Worm (Caenorhabditis elegans) whole organism, mixed stage, embryonic: ENCODE measurements around the gene vps-39.
"Not testable (repeated sequence)": the region's sequence is repeated elsewhere in the genome, so short reads cannot be mapped to it uniquely, and the experiment has no call there.

Experiments used
- bed-3 ChIP-seq: fragments of 200-800 bp; sonication (Bioruptor generic); optimal IDR thresholded peaks from 3 replicates; lab custom pipeline; 2018; ENCODE audit warnings: mild to moderate bottlenecking, missing genetic modification characterization, moderate library complexity, missing compliant biosample characterization
- blmp-1 ChIP-seq: fragments of 150-350 bp; optimal IDR thresholded peaks from 2 replicates; lab custom pipeline; 2014; ENCODE audit warnings: missing biosample characterization, missing genetic modification characterization
- ceh-39 ChIP-seq: fragments of 150-350 bp; optimal IDR thresholded peaks from 2 replicates; lab custom pipeline; 2014; ENCODE audit warnings: missing biosample characterization, missing genetic modification characterization
- ceh-43 ChIP-seq: fragments of 200-800 bp; sonication (Bioruptor generic); optimal IDR thresholded peaks from 2 replicates; lab custom pipeline; 2018; ENCODE audit warnings: mild to moderate bottlenecking, missing genetic modification characterization, moderate library complexity, missing compliant biosample characterization
- ceh-83 ChIP-seq: fragments of 200-800 bp; sonication (Bioruptor generic); optimal IDR thresholded peaks from 2 replicates; lab custom pipeline; 2018; ENCODE audit warnings: mild to moderate bottlenecking, missing genetic modification characterization, missing compliant biosample characterization
- ces-1 ChIP-seq: fragments of 150-350 bp; optimal IDR thresholded peaks from 2 replicates; lab custom pipeline; 2014; ENCODE audit warnings: missing biosample characterization, missing genetic modification reagents, missing genetic modification characterization
- cnd-1 ChIP-seq: fragments of 200-800 bp; sonication (Bioruptor generic); optimal IDR thresholded peaks from 2 replicates; lab custom pipeline; 2018; ENCODE audit warnings: mild to moderate bottlenecking, missing genetic modification characterization, missing compliant biosample characterization
- drap-1 ChIP-seq: fragments of 200-800 bp; sonication (Bioruptor generic); optimal IDR thresholded peaks from 3 replicates; lab custom pipeline; 2018; ENCODE audit warnings: mild to moderate bottlenecking, missing genetic modification characterization, missing compliant biosample characterization
- elt-1 ChIP-seq: sonication (generic microtip); optimal IDR thresholded peaks from 2 replicates; lab custom pipeline; 2017; ENCODE audit warnings: missing genetic modification characterization, mild to moderate bottlenecking, missing compliant biosample characterization, antibody characterized with exemption, moderate library complexity, borderline replicate concordance; ENCODE audit not compliant: insufficient read depth
- elt-3 ChIP-seq: fragments of 150-350 bp; optimal IDR thresholded peaks from 2 replicates; lab custom pipeline; 2014; ENCODE audit warnings: missing biosample characterization, missing genetic modification characterization
- hlh-1 ChIP-seq: fragments of 150-350 bp; optimal IDR thresholded peaks from 2 replicates; lab custom pipeline; 2014; ENCODE audit warnings: missing biosample characterization, missing genetic modification reagents, missing genetic modification characterization
- lin-13 ChIP-seq: fragments of 150-350 bp; optimal IDR thresholded peaks from 2 replicates; lab custom pipeline; 2014; ENCODE audit warnings: missing biosample characterization, missing genetic modification characterization
- lsy-2 ChIP-seq: fragments of 150-350 bp; optimal IDR thresholded peaks from 2 replicates; lab custom pipeline; 2014; ENCODE audit warnings: missing biosample characterization, missing genetic modification characterization
- mep-1 ChIP-seq: fragments of 150-350 bp; optimal IDR thresholded peaks from 2 replicates; lab custom pipeline; 2017; ENCODE audit warnings: missing biosample characterization, missing genetic modification reagents, missing genetic modification characterization, inconsistent platforms
- mls-2 ChIP-seq: sonication (generic microtip); optimal IDR thresholded peaks from 2 replicates; lab custom pipeline; 2016; ENCODE audit warnings: mild to moderate bottlenecking, missing genetic modification characterization, moderate library complexity, missing compliant biosample characterization
- nhr-12 ChIP-seq: fragments of 150-350 bp; optimal IDR thresholded peaks from 2 replicates; lab custom pipeline; 2014; ENCODE audit warnings: missing biosample characterization, missing genetic modification characterization
- nhr-2 ChIP-seq: fragments of 150-350 bp; optimal IDR thresholded peaks from 2 replicates; lab custom pipeline; 2014; ENCODE audit warnings: missing biosample characterization, missing genetic modification characterization
- nhr-237 ChIP-seq: fragments of 150-350 bp; optimal IDR thresholded peaks from 2 replicates; lab custom pipeline; 2014; ENCODE audit warnings: missing biosample characterization, missing genetic modification characterization
- nhr-76 ChIP-seq: sonication (generic microtip); optimal IDR thresholded peaks from 2 replicates; lab custom pipeline; 2017; ENCODE audit warnings: missing biosample characterization, missing genetic modification characterization
- pha-4 ChIP-seq: fragments of 150-350 bp; optimal IDR thresholded peaks from 2 replicates; lab custom pipeline; 2018; ENCODE audit warnings: missing biosample characterization, missing genetic modification reagents, missing genetic modification characterization
- sem-2 ChIP-seq: fragments of 200-800 bp; sonication (Bioruptor generic); optimal IDR thresholded peaks from 2 replicates; lab custom pipeline; 2018; ENCODE audit warnings: mild to moderate bottlenecking, missing genetic modification characterization, missing compliant biosample characterization
- sptf-1 ChIP-seq: sonication (generic microtip); optimal IDR thresholded peaks from 2 replicates; lab custom pipeline; 2017; ENCODE audit warnings: mild to moderate bottlenecking, missing genetic modification characterization, moderate library complexity, missing compliant biosample characterization
- tbx-8 ChIP-seq: fragments of 200-800 bp; sonication (Bioruptor generic); optimal IDR thresholded peaks from 2 replicates; lab custom pipeline; 2018; ENCODE audit warnings: mild to moderate bottlenecking, missing genetic modification characterization, moderate library complexity, missing compliant biosample characterization
- unc-120 ChIP-seq: sonication (generic microtip); optimal IDR thresholded peaks from 2 replicates; lab custom pipeline; 2017; ENCODE audit warnings: missing genetic modification characterization, missing compliant biosample characterization; ENCODE audit not compliant: poor library complexity, severe bottlenecking
- unc-39 ChIP-seq: fragments of 150-350 bp; optimal IDR thresholded peaks from 2 replicates; lab custom pipeline; 2014; ENCODE audit warnings: missing biosample characterization, missing genetic modification characterization
- unc-62 ChIP-seq: fragments of 150-350 bp; optimal IDR thresholded peaks from 2 replicates; lab custom pipeline; 2014; ENCODE audit warnings: missing biosample characterization, missing genetic modification reagents, missing genetic modification characterization
- zip-8 ChIP-seq: fragments of 150-350 bp; optimal IDR thresholded peaks from 2 replicates; lab custom pipeline; 2014; ENCODE audit warnings: missing biosample characterization, missing genetic modification characterization
- ztf-11 ChIP-seq: fragments of 150-350 bp; optimal IDR thresholded peaks from 2 replicates; lab custom pipeline; 2014; ENCODE audit warnings: missing biosample characterization, missing genetic modification characterization

vps-39 gene

DNA sequence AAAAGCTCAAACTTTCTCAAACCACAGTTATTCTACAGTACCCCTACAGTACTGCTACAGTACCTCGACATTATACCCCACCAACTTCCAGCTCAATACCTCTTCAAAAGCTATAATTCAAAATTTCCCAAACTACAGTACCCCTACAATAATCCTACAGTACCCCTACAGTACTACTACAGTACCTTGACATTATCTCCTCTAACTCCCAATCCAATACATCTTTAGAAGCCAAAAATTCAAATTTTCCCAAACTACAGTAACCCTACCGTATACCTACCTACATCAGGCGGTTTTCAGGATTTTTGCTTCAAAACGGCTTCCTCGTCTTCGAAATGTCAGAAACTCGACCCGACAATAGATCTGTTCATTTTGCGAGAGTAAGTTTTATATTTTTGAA lies 19.4 kb upstream of the vps-39 start, which contains the start of gene F58D12.3:
TSS of gene F58D12.3 (plus strand) at position 301 of the 400 bp plus-strand sequence.
- TF ChIP-seq nhr-2 (tag; lab: Kevin White, UChicago) (no peak), unc-62 (GFP tag; lab: Kevin White, UChicago) (no peak), hlh-1 (tag; lab: Kevin White, UChicago) (no peak), ceh-43 (GFP tag; lab: Kevin White, UChicago) (no peak), ztf-11 (no peak), unc-39 (tag; lab: Kevin White, UChicago) (no peak), nhr-237 (tag; lab: Kevin White, UChicago) (no peak), bed-3 (no peak), ces-1 (GFP tag; lab: Kevin White, UChicago) (no peak), ceh-39 (tag; lab: Kevin White, UChicago) (no peak), elt-1 (tag; lab: Kevin White, UChicago) (no peak), blmp-1 (tag; lab: Kevin White, UChicago) (no peak)

DNA sequence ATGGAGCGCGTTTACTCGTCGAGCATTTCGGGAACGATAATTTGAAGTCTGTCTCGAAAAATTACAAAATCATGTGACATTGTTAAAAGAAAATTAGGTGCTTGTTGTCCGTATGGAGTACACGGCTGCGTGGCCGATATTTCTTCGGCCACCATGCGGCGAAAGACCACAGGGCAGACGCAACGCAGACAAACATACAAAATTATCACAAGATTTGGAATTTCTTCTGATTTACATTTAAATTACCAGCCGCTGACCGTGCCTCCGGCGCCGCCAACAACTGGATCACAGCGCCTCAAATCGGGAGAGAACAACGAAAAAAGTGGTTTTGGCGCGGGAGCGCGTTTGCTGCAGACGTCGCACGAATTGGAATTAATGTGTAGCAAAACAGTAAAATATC lies 16.9 kb upstream of the vps-39 start:
- TF ChIP-seq unc-120 (tag; lab: Kevin White, UChicago) = peak; percentile 11
- TF ChIP-seq sptf-1 (tag; lab: Kevin White, UChicago) = peak; percentile 49
- peak; percentile 51 for TF ChIP-seq pha-4 (tag; lab: Kevin White, UChicago)
- TF ChIP-seq lin-13 (tag; lab: Kevin White, UChicago) = peak; percentile 34
- TF ChIP-seq ces-1 (GFP tag; lab: Kevin White, UChicago) = peak; percentile 65
- TF ChIP-seq cnd-1 (tag; lab: Kevin White, UChicago) = peak; percentile 25
- peak; percentile 38 for TF ChIP-seq nhr-237 (tag; lab: Kevin White, UChicago)
- peak; percentile 26 for TF ChIP-seq lsy-2 (tag; lab: Kevin White, UChicago)

DNA sequence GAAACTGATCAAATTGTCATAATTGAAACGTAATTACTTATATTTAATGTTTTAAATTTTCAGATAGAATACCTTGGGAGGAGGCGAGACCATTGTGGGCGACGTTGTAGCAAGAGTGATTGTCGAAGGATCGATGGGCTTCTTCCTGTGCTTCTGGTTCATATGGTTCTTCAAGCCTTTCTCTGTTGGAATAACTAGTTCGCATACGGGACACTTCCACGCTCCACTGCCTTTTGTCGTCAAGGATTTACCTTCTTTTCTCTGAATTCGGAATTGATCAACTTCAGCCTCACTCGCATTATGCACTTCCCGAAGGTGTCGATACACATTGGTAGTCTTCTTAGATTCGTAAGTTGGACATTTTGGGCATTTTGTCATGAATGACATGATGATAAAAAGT lies 11.1 kb upstream of the vps-39 start, which contains the start of gene F58D12.1:
TSS of gene F58D12.1 (plus strand) at position 301 of the 400 bp plus-strand sequence.
- not testable (repeated sequence) for TF ChIP-seq nhr-12 (tag; lab: Kevin White, UChicago); nhr-76; mls-2 (tag; lab: Kevin White, UChicago)
- TF ChIP-seq, all 35 proteins: peak for 0; not testable (repeated sequence) for 35

DNA sequence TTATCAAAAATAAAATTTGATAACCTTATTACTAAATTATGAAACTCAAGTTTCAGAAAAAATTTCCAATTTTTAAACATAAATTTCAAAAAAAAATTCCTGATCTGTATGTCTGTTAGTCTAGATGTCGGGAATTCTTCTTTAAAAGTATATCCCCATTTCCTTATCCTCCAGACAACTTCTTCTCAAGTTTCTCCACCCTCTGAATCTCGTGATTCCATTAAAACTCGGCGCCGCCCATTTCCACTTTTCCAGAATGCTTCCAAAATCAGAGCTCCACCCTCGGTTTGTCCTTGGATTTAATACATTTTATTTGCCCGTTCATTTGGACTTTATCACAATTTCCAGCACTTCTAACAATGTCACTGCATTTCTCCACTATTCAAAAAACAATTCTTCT lies 4.5 kb downstream of the vps-39 start, which contains the start of gene ins-10:
TSS of gene ins-10 (plus strand) at position 301 of the 400 bp plus-strand sequence.
- TF ChIP-seq mep-1 (no peak), ceh-83 (GFP tag; lab: Kevin White, UChicago) (no peak), elt-3 (tag; lab: Kevin White, UChicago) (no peak), ceh-43 (GFP tag; lab: Kevin White, UChicago) (no peak), hlh-1 (tag; lab: Kevin White, UChicago) (no peak), drap-1 (GFP tag; lab: Kevin White, UChicago) (no peak), blmp-1 (tag; lab: Kevin White, UChicago) (no peak), tbx-8 (GFP tag; lab: Kevin White, UChicago) (no peak), ceh-39 (tag; lab: Kevin White, UChicago) (no peak)

DNA sequence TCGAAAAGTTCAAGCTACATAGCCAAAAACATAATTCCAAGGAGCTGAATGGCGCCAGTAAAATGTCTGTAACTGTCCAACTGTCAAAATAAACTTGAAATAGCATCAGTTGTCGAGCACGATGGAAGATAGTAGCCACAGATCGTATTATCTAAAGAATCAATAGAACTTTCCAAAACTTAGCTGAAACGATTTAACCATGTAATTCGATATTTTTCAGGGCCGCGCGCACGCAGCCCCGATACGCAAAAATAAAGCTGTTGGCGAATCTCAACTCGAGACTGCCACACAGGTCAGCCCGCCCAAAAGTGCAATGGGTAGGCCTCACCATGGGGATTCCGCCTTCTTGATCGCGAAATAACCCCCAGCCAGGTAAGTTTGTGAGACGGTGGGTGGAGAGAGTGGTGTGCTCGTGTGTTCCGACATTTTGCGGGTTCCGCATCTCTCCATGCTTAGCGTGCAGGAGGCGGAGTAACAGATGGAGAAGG lies 9.9 kb downstream of the vps-39 start:
- TF ChIP-seq cnd-1 (tag; lab: Kevin White, UChicago) (peak; percentile 14), sem-2 (GFP tag; lab: Kevin White, UChicago) (no peak)

DNA sequence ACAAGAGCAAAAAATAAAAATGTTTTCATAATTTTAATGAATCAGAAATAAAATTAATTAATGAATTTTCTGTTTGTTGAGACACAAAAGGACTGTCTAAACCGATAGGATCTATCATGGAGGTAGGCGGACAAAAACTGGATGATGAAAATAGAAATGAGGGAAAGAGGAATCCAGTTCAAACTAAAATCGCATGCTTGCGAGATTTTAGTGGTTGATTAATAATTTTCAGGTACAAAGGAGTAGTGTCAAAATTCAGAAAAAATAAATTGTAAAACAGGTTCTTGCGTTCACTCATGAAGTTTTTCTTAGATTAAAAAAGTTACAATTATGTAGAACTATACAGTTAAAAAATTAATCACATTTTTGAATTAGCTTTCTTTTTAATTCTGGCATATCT lies 10.8 kb downstream of the vps-39 start, which contains the start of gene T08G5.3:
TSS of gene T08G5.3 (minus strand) at position 101 of the 400 bp plus-strand sequence.
- TF ChIP-seq elt-3 (tag; lab: Kevin White, UChicago) = no peak
- no peak for TF ChIP-seq nhr-2 (tag; lab: Kevin White, UChicago)
- TF ChIP-seq cnd-1 (tag; lab: Kevin White, UChicago) = no peak
- TF ChIP-seq zip-8 (tag; lab: Kevin White, UChicago) = no peak
- no peak for TF ChIP-seq pha-4 (tag; lab: Kevin White, UChicago)
- no peak for TF ChIP-seq drap-1 (GFP tag; lab: Kevin White, UChicago)
